Fruit fly (Drosophila melanogaster) whole organism, wandering third instar larva: Measurements from ENCODE around the gene Gr93b.
A peak's percentile ranks its signal among the peaks of the same experiment; 100 is the strongest.

Experiments
- Abd-B ChIP-seq: fragments of >200 bp; optimal IDR thresholded peaks from 2 replicates; lab custom pipeline; 2017; ENCODE audit warnings: missing biosample characterization, missing genetic modification characterization
- CG32264 ChIP-seq: fragments of 200-800 bp; sonication (Bioruptor generic); optimal IDR thresholded peaks from 2 replicates; lab custom pipeline; 2016; ENCODE audit warnings: missing biosample characterization, missing genetic modification characterization
- CG9705 ChIP-seq: fragments of 200-800 bp; sonication (Bioruptor generic); optimal IDR thresholded peaks from 2 replicates; lab custom pipeline; 2018; ENCODE audit warnings: missing biosample characterization, mild to moderate bottlenecking, missing genetic modification characterization
- CrebA ChIP-seq: fragments of 200-800 bp; sonication (Bioruptor generic); optimal IDR thresholded peaks from 2 replicates; lab custom pipeline; 2016; ENCODE audit warnings: missing biosample characterization, mild to moderate bottlenecking, missing genetic modification characterization, borderline replicate concordance
- Dfd ChIP-seq: fragments of >200 bp; optimal IDR thresholded peaks from 2 replicates; lab custom pipeline; 2017; ENCODE audit warnings: missing biosample characterization, missing genetic modification characterization
- Dif ChIP-seq: fragments of 200-275, 200-300 bp; sonication (Bioruptor generic); optimal IDR thresholded peaks from 2 replicates; lab custom pipeline; 2018; ENCODE audit warnings: missing biosample characterization, missing genetic modification characterization; ENCODE audit not compliant: partially characterized antibody
- HLH106 ChIP-seq: fragments of 200-800 bp; optimal IDR thresholded peaks from 3 replicates; lab custom pipeline; 2019; ENCODE audit warnings: missing biosample characterization, mild to moderate bottlenecking, missing genetic modification characterization, moderate library complexity
- Hnf4 ChIP-seq: fragments of 200-800 bp; sonication (Bioruptor generic); optimal IDR thresholded peaks from 2 replicates; lab custom pipeline; 2016; ENCODE audit warnings: missing biosample characterization, mild to moderate bottlenecking, missing genetic modification characterization
- Hr78 ChIP-seq: fragments of >200 bp; optimal IDR thresholded peaks from 2 replicates; lab custom pipeline; 2017; ENCODE audit warnings: missing biosample characterization, missing genetic modification characterization
- Jra ChIP-seq: sonication (Bioruptor generic); optimal IDR thresholded peaks from 2 replicates; lab custom pipeline; 2016; ENCODE audit warnings: missing biosample characterization, missing genetic modification characterization
- Mio ChIP-seq: sonication (Bioruptor generic); optimal IDR thresholded peaks from 2 replicates; lab custom pipeline; 2016; ENCODE audit warnings: missing biosample characterization, missing genetic modification characterization
- Myc ChIP-seq: fragments of >200 bp; optimal IDR thresholded peaks from 2 replicates; lab custom pipeline; 2017
- N ChIP-seq: fragments of >200 bp; optimal IDR thresholded peaks from 2 replicates; lab custom pipeline; 2018; ENCODE audit warnings: missing biosample characterization, missing external identifiers, missing genetic modification characterization
- OdsH ChIP-seq: fragments of 200-800 bp; sonication (Bioruptor generic); optimal IDR thresholded peaks from 2 replicates; lab custom pipeline; 2016; ENCODE audit warnings: missing biosample characterization, mild to moderate bottlenecking, missing genetic modification characterization
- Rel ChIP-seq, 2 experiments: fragments of 200-800 bp; sonication (Bioruptor generic) in 1 of 2; optimal IDR thresholded peaks; 2 replicates in 1 of 2; 3 replicates in 1 of 2; lab custom pipeline; 2016 to 2019; ENCODE audit warnings: mild to moderate bottlenecking in 2 of 2, missing biosample characterization in 2 of 2, missing genetic modification characterization in 2 of 2, moderate library complexity in 1 of 2
- Sp1 ChIP-seq: fragments of 200-800 bp; sonication (Bioruptor generic); optimal IDR thresholded peaks from 3 replicates; lab custom pipeline; 2019; ENCODE audit warnings: missing biosample characterization, mild to moderate bottlenecking, missing genetic modification characterization, moderate library complexity
- Vsx2 ChIP-seq: fragments of 200-300, 225-300 bp; sonication (Bioruptor generic); optimal IDR thresholded peaks from 2 replicates; lab custom pipeline; 2018; ENCODE audit warnings: missing biosample characterization, missing genetic modification characterization; ENCODE audit not compliant: partially characterized antibody
- br ChIP-seq: fragments of 200-800 bp; sonication (Bioruptor generic); optimal IDR thresholded peaks from 2 replicates; lab custom pipeline; 2016; ENCODE audit warnings: missing biosample characterization, missing genetic modification characterization
- brk ChIP-seq: fragments of 200-800 bp; sonication (Bioruptor generic); optimal IDR thresholded peaks from 2 replicates; lab custom pipeline; 2016; ENCODE audit warnings: missing biosample characterization, mild to moderate bottlenecking, missing genetic modification characterization
- dl ChIP-seq, 2 experiments: fragments of 175-275, 200-275 bp in 1 of 2; fragments of 200-275 bp in 1 of 2; sonication (Bioruptor generic); optimal IDR thresholded peaks; lab custom pipeline; 2018; ENCODE audit warnings: mild to moderate bottlenecking in 2 of 2, missing biosample characterization in 2 of 2, missing genetic modification characterization in 2 of 2, moderate library complexity in 2 of 2; ENCODE audit not compliant: partially characterized antibody in 2 of 2, insufficient read depth in 1 of 2
- dmrt93B ChIP-seq: fragments of 200-800 bp; sonication (Bioruptor generic); optimal IDR thresholded peaks from 2 replicates; lab custom pipeline; 2018; ENCODE audit warnings: missing biosample characterization, mild to moderate bottlenecking, missing genetic modification characterization
- dsf ChIP-seq: sonication (Bioruptor generic); optimal IDR thresholded peaks from 2 replicates; lab custom pipeline; 2016; ENCODE audit warnings: missing biosample characterization, missing genetic modification characterization, borderline replicate concordance
- ey ChIP-seq: fragments of 200-800 bp; sonication (Bioruptor generic); optimal IDR thresholded peaks from 2 replicates; lab custom pipeline; 2016; ENCODE audit warnings: missing biosample characterization, missing genetic modification characterization
- foxo ChIP-seq, 2 experiments: fragments of 200-800 bp; sonication (Bioruptor generic); optimal IDR thresholded peaks; 2 replicates in 1 of 2; 3 replicates in 1 of 2; lab custom pipeline; 2016 to 2017; ENCODE audit warnings: missing biosample characterization in 2 of 2, missing genetic modification characterization in 2 of 2
- fru ChIP-seq: fragments of 200-800 bp; sonication (Bioruptor generic); optimal IDR thresholded peaks from 3 replicates; lab custom pipeline; 2016; ENCODE audit warnings: missing biosample characterization, mild to moderate bottlenecking, missing genetic modification characterization
- h ChIP-seq: fragments of 200-800 bp; sonication (Bioruptor generic); optimal IDR thresholded peaks from 3 replicates; lab custom pipeline; 2016; ENCODE audit warnings: missing biosample characterization, mild to moderate bottlenecking, missing genetic modification characterization
- lola ChIP-seq: fragments of >200 bp; optimal IDR thresholded peaks from 2 replicates; lab custom pipeline; 2017; ENCODE audit warnings: missing biosample characterization, missing genetic modification characterization
- pan ChIP-seq: fragments of >200 bp; optimal IDR thresholded peaks from 2 replicates; lab custom pipeline; 2017
- psq ChIP-seq: fragments of 200-800 bp; sonication (Bioruptor generic); optimal IDR thresholded peaks from 3 replicates; lab custom pipeline; 2017; ENCODE audit warnings: missing biosample characterization, mild to moderate bottlenecking, missing genetic modification characterization, moderate library complexity
- rgr ChIP-seq: fragments of 200-800 bp; sonication (Bioruptor generic); optimal IDR thresholded peaks from 3 replicates; lab custom pipeline; 2016; ENCODE audit warnings: missing biosample characterization, mild to moderate bottlenecking, missing genetic modification characterization
- sage ChIP-seq: fragments of 200-800 bp; sonication (Bioruptor generic); optimal IDR thresholded peaks from 2 replicates; lab custom pipeline; 2016; ENCODE audit warnings: missing biosample characterization, mild to moderate bottlenecking, missing genetic modification characterization
- sv ChIP-seq: fragments of 200-800 bp; sonication (Bioruptor generic); optimal IDR thresholded peaks from 3 replicates; lab custom pipeline; 2016; ENCODE audit warnings: missing biosample characterization, missing genetic modification characterization
- tai ChIP-seq: sonication (Bioruptor generic); optimal IDR thresholded peaks from 2 replicates; lab custom pipeline; 2016; ENCODE audit warnings: missing biosample characterization, missing genetic modification characterization
- usp ChIP-seq: fragments of >200 bp; optimal IDR thresholded peaks from 2 replicates; lab custom pipeline; 2017; ENCODE audit warnings: missing biosample characterization, missing genetic modification characterization
- woc ChIP-seq: sonication (Bioruptor generic); optimal IDR thresholded peaks from 2 replicates; lab custom pipeline; 2016; ENCODE audit warnings: missing biosample characterization, mild to moderate bottlenecking, missing genetic modification characterization

The Gr93b gene

DNA sequence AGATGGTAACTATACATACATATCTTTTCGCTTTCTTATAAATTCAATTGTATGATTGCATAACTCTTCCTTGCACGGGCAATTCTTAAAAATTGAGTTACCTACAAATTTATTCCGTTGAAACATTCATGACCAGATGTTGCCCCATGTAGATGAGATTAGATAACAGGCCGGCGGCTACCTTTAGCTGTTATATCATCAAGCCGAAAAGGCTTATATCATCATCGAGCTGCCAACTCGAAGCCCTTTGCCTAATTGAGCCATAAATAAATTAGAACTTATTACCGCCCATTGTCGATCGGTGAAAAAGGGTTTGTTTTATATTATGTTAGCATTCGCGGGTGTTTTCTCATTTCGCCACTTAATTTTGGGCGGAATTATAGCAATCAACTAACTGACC is 3.1 kb downstream of the Gr93b start:
- TF ChIP-seq ey (GFP tag; lab: Kevin White, UChicago) (no peak), Abd-B (no peak), woc (no peak), h (GFP tag; lab: Kevin White, UChicago) (no peak), Dfd (no peak), Mio (GFP tag; lab: Kevin White, UChicago) (no peak)

DNA sequence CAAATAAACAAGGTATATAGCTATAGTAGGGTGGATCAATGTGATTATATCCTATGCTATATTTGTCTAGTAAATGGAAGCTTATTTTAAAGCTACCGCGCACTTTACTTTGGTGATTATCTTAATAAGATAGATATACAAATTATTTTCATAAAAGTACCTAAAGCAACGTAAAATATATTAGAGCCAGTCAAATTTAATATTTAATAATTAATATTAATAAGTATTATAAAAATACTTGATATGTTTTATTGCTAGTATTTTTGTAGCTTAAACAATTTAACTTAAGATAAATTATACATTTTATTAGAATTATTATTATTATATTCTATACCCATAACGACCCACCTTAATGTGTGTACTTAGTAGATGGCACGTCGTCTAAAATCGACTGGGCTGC is 3.9 kb downstream of the Gr93b start:
- TF ChIP-seq usp (GFP tag; lab: Kevin White, UChicago) (no peak), rgr (GFP tag; lab: Kevin White, UChicago) (peak; percentile 32), brk (GFP tag; lab: Kevin White, UChicago) (no peak), Abd-B (no peak), OdsH (peak; percentile 19), dmrt93B (no peak), lola (GFP tag; lab: Kevin White, UChicago) (no peak), CG9705 (GFP tag; lab: Kevin White, UChicago) (no peak), fru (GFP tag; lab: Kevin White, UChicago) (no peak), foxo (GFP tag; optimal IDR thresholded peaks at IDR 0.05; lab: Kevin White, UChicago) (peak in 1 of 2 experiments; percentile 42), Rel (GFP tag; optimal IDR thresholded peaks at IDR 0.05; lab: Kevin White, UChicago) (no peak), Rel (tag; optimal IDR thresholded peaks at IDR 0.05; lab: Kevin White, UChicago) (no peak), N (GFP tag; lab: Kevin White, UChicago) (no peak), CG32264 (GFP tag; lab: Kevin White, UChicago) (no peak), Hnf4 (GFP tag; lab: Kevin White, UChicago) (peak; percentile 27), psq (peak; percentile 4), dsf (GFP tag; lab: Kevin White, UChicago) (no peak), br (no peak), Myc (lab: Kevin White, UChicago) (no peak), Vsx2 (no peak), Dfd (no peak), Hr78 (GFP tag; lab: Kevin White, UChicago) (no peak), Sp1 (GFP tag; lab: Kevin White, UChicago) (peak; percentile 70), sv (GFP tag; lab: Kevin White, UChicago) (no peak), ey (GFP tag; lab: Kevin White, UChicago) (no peak), sage (GFP tag; lab: Kevin White, UChicago) (no peak), HLH106 (tag; lab: Kevin White, UChicago) (peak; percentile 64), h (GFP tag; lab: Kevin White, UChicago) (no peak)

DNA sequence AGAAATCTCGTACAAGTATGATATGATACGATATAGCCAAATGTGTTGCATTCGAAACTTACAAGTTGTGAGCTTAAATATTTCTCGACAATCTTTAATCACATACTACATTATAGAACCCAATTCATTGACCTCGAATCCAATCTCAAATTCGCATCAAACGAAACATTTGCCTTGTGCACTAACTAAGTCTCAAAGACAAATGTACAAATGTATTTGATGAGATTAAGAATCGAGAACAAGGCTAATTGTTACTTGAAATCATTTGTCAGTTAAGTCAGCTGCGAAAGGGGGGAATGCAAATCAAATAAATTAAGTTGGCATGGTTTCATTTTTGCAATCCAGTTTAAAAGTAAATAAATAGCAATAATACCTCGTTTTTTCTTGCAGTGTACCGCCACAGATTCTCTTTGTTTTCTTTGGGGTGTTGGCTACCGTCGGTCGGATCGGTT is 5.0 kb downstream of the Gr93b start:
- TF ChIP-seq Jra = peak; percentile 73
- TF ChIP-seq Dfd = no peak
- peak; percentile 82 for TF ChIP-seq br
- peak; percentile 84 for TF ChIP-seq woc
- no peak for TF ChIP-seq pan (lab: Kevin White, UChicago)
- TF ChIP-seq Sp1 (GFP tag; lab: Kevin White, UChicago) = peak; percentile 89
- no peak for TF ChIP-seq CrebA
- peak; percentile 78 for TF ChIP-seq tai
- no peak for TF ChIP-seq Myc (lab: Kevin White, UChicago)
- TF ChIP-seq CG32264 (GFP tag; lab: Kevin White, UChicago) = peak; percentile 29
- TF ChIP-seq OdsH = peak; percentile 80
- TF ChIP-seq Rel (GFP tag; optimal IDR thresholded peaks at IDR 0.05; lab: Kevin White, UChicago) = peak; percentile 26
- TF ChIP-seq Rel (tag; optimal IDR thresholded peaks at IDR 0.05; lab: Kevin White, UChicago) = no peak
- TF ChIP-seq foxo (GFP tag; optimal IDR thresholded peaks at IDR 0.05; lab: Kevin White, UChicago) = peak; percentile 48 to 88
- TF ChIP-seq ey (GFP tag; lab: Kevin White, UChicago) = peak; percentile 88
- peak; percentile 23 for TF ChIP-seq sage (GFP tag; lab: Kevin White, UChicago)
- TF ChIP-seq psq = peak; percentile 73
- no peak for TF ChIP-seq usp (GFP tag; lab: Kevin White, UChicago)
- TF ChIP-seq Abd-B = no peak
- TF ChIP-seq h (GFP tag; lab: Kevin White, UChicago) = peak; percentile 85
- TF ChIP-seq dmrt93B = peak; percentile 66
- TF ChIP-seq CG9705 (GFP tag; lab: Kevin White, UChicago) = peak; percentile 58
- TF ChIP-seq brk (GFP tag; lab: Kevin White, UChicago) = no peak
- peak; percentile 79 for TF ChIP-seq HLH106 (tag; lab: Kevin White, UChicago)
- TF ChIP-seq dsf (GFP tag; lab: Kevin White, UChicago) = peak; percentile 20
- TF ChIP-seq rgr (GFP tag; lab: Kevin White, UChicago) = peak; percentile 83
- TF ChIP-seq Dif (GFP tag; lab: Kevin White, UChicago) = no peak
- no peak for TF ChIP-seq dl (GFP tag; optimal IDR thresholded peaks at IDR 0.05; lab: Kevin White, UChicago; ENCODE audit: insufficient read depth in 1 of 2, partially characterized antibody in 2 of 2)
- TF ChIP-seq fru (GFP tag; lab: Kevin White, UChicago) = peak; percentile 90
- peak; percentile 71 for TF ChIP-seq Hnf4 (GFP tag; lab: Kevin White, UChicago)
